Worm (Caenorhabditis elegans): Measurements from ENCODE around the gene hyls-1.

DNA sequence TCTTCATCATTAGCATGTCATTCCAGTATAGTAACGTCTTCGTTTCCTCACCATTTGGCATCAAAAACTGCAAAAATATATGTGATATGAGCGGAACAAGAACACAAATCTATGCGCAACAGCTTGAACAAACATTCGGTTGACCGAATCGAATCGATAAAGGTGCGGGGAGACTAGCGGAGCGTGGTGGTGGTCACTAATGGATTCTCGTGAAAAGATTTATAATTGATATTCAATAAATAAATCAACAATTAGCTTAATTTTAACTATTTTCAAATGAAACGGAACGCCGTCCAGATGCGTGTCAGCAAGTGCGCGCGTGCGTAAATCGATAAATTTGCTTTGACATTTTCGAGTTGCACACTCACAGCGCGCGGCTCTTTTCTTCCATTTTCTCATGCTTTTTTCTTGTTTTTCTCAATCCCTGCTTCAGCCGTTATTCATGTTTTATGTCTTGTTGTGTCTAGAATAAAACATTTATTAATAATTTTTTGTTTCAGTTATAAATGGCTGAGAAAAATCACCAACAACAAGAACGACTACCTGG lies 16.1 kb upstream of the hyls-1 start, which contains the start of the genes C13F10.8, C13F10.6 and kxd-1:
- TF ChIP-seq nhr-19 (GFP tag; conservative IDR thresholded peaks at IDR 0.05) (no peak), lin-39 (tag; optimal IDR thresholded peaks at IDR 0.05) (no peak), alr-1 (tag; optimal IDR thresholded peaks at IDR 0.05; ENCODE audit: borderline replicate concordance) (no peak), C16A3.4 (tag; optimal IDR thresholded peaks at IDR 0.05) (no peak), ceh-90 (tag; optimal IDR thresholded peaks at IDR 0.05) (no peak), fkh-10 (GFP tag; optimal IDR thresholded peaks at IDR 0.05) (no peak), nhr-237 (tag; optimal IDR thresholded peaks at IDR 0.05) (no peak), isw-1 (GFP tag; IDR thresholded peaks at IDR 0.05) (no peak)

Data from whole organism, L1 larva.